Worm (Caenorhabditis elegans) whole organism, midembryonic: ENCODE results near the gene Y51A2B.2.

Experiments
- T22C8.4 ChIP-seq: fragments of 200-800 bp; sonication (Bioruptor generic); IDR thresholded peaks from 2 replicates; pipeline ENCODE4 v1.3.6; 2022; ENCODE audit warnings: missing genetic modification characterization, missing compliant biosample characterization
- cog-1 ChIP-seq: sonication (generic microtip); optimal IDR thresholded peaks from 2 replicates; lab custom pipeline; 2016; ENCODE audit warnings: missing genetic modification characterization, missing compliant biosample characterization
- flt-1 ChIP-seq: fragments of 200-800 bp; sonication (Bioruptor generic); IDR thresholded peaks from 2 replicates; pipeline ENCODE4 v1.3.6; 2022; ENCODE audit warnings: missing genetic modification characterization, missing compliant biosample characterization
- klf-2 ChIP-seq: fragments of 200-800 bp; sonication (Bioruptor generic); conservative IDR thresholded peaks from 2 replicates; pipeline ENCODE4 v1.3.6; 2022; ENCODE audit warnings: missing genetic modification reagents, missing genetic modification characterization, missing compliant biosample characterization
- med-1 ChIP-seq: sonication (generic microtip); optimal IDR thresholded peaks from 2 replicates; lab custom pipeline; 2017; ENCODE audit warnings: missing genetic modification characterization, mild to moderate bottlenecking, missing compliant biosample characterization, antibody characterized with exemption, missing genetic modification reagents; ENCODE audit not compliant: insufficient read depth
- ref-1 ChIP-seq: fragments of 200-800 bp; sonication (Bioruptor generic); conservative IDR thresholded peaks from 2 replicates; pipeline ENCODE4 v1.3.6; 2022; ENCODE audit warnings: missing genetic modification reagents, missing genetic modification characterization, missing compliant biosample characterization
- tab-1 ChIP-seq: fragments of 200-800 bp; sonication (Bioruptor generic); IDR thresholded peaks from 2 replicates; pipeline ENCODE4 v1.3.6; 2022; ENCODE audit warnings: missing genetic modification characterization, missing compliant biosample characterization
- ztf-23 ChIP-seq: fragments of 200-800 bp; sonication (Bioruptor generic); IDR thresholded peaks from 2 replicates; pipeline ENCODE4 v1.3.6; 2022; ENCODE audit warnings: missing genetic modification reagents, missing genetic modification characterization, missing compliant biosample characterization
- ztf-29 ChIP-seq: fragments of 200-800 bp; sonication (Bioruptor generic); IDR thresholded peaks from 2 replicates; pipeline ENCODE4 v1.3.6; 2022; ENCODE audit warnings: missing genetic modification reagents, missing genetic modification characterization, missing compliant biosample characterization

DNA sequence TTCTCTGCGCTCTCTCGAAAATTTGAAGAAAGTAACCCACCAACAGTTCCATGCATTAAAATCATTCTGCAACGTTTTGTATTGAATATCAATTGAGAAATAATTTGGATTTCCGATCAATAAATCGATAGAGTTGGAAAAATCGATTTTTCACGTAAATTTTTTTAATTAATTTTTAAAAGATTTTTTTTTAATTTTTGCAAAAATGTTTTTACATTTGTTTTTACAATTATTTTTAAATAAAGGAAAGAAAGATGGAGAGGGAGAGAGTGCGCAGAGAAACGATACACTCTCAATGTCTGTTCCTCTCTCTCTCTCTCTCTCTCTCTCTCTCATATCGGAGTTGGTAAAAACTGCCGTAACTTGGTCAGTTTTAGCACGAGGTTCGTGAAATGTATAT is 51.2 kb downstream of the Y51A2B.2 start, which contains the start of gene ZK262.19:
- TF ChIP-seq klf-2 (GFP tag; lab: Robert Waterston, UW) (no peak), T22C8.4 (no peak), flt-1 (no peak), ref-1 (GFP tag; lab: Robert Waterston, UW) (no peak), tab-1 (GFP tag; lab: Robert Waterston, UW) (no peak), ztf-23 (no peak), med-1 (GFP tag; lab: Kevin White, UChicago) (no peak), cog-1 (tag; lab: Kevin White, UChicago) (no peak), ztf-29 (no peak)
